Worm (Caenorhabditis elegans): Measurements from ENCODE around the gene C50F7.3.

- TF ChIP-seq him-1 (tag; optimal IDR thresholded peaks at IDR 0.05) (no peak), W03F9.2 (tag; optimal IDR thresholded peaks at IDR 0.05) (no peak), dao-5 (tag; optimal IDR thresholded peaks at IDR 0.05) (no peak)
Measured at ce11 chrIV:7727258-7727657, 4.9 kb upstream of the C50F7.3 start.
